Worm (Caenorhabditis elegans) whole organism, L3 larva: ENCODE data around the gene ptl-1.
A peak's percentile ranks its signal among the peaks of the same experiment; 100 is the strongest.

Source experiments
- R02D3.7 ChIP-seq: fragments of 150-350 bp; optimal IDR thresholded peaks from 2 replicates; lab custom pipeline; 2014; ENCODE audit warnings: missing biosample characterization, missing genetic modification characterization
- ama-1 ChIP-seq: fragments of 150-350 bp; optimal IDR thresholded peaks from 2 replicates; lab custom pipeline; 2018
- ceh-16 ChIP-seq: sonication (generic microtip); optimal IDR thresholded peaks from 2 replicates; lab custom pipeline; 2017; ENCODE audit warnings: missing biosample characterization, missing genetic modification characterization
- ceh-82 ChIP-seq: fragments of 150-350 bp; optimal IDR thresholded peaks from 2 replicates; lab custom pipeline; 2014; ENCODE audit warnings: missing biosample characterization, missing genetic modification characterization
- egl-27 ChIP-seq: sonication (generic microtip); optimal IDR thresholded peaks from 4 replicates; lab custom pipeline; 2017; ENCODE audit warnings: missing biosample characterization, missing genetic modification reagents, missing genetic modification characterization
- elt-2 ChIP-seq: sonication (generic microtip); optimal IDR thresholded peaks from 2 replicates; lab custom pipeline; 2016; ENCODE audit warnings: missing genetic modification reagents, mild to moderate bottlenecking, missing genetic modification characterization, missing compliant biosample characterization
- elt-3 ChIP-seq, 3 experiments: fragments of 150-350 bp in 1 of 3; sonication (generic microtip) in 2 of 3; optimal IDR thresholded peaks; 2 replicates in 2 of 3; 4 replicates in 1 of 3; lab custom pipeline; 2014 to 2017; ENCODE audit warnings: missing biosample characterization in 3 of 3, missing genetic modification characterization in 3 of 3
- lin-39 ChIP-seq: fragments of 150-350 bp; optimal IDR thresholded peaks from 2 replicates; lab custom pipeline; 2018; ENCODE audit warnings: missing biosample characterization, missing genetic modification reagents, missing genetic modification characterization
- lsy-12 ChIP-seq: sonication (generic microtip); optimal IDR thresholded peaks from 2 replicates; lab custom pipeline; 2016; ENCODE audit warnings: mild to moderate bottlenecking, missing genetic modification characterization, missing compliant biosample characterization
- nhr-76 ChIP-seq: fragments of 150-350 bp; sonication (generic microtip); optimal IDR thresholded peaks from 5 replicates; lab custom pipeline; 2014; ENCODE audit warnings: missing biosample characterization, missing genetic modification characterization
- pqm-1 ChIP-seq: fragments of 150-350 bp; optimal IDR thresholded peaks from 2 replicates; lab custom pipeline; 2017; ENCODE audit warnings: missing biosample characterization, missing genetic modification characterization, inconsistent platforms
- snpc-4 ChIP-seq: fragments of 150-350 bp; optimal IDR thresholded peaks from 2 replicates; lab custom pipeline; 2014; ENCODE audit warnings: missing biosample characterization, missing genetic modification characterization
- unc-62 ChIP-seq: fragments of 150-350 bp; sonication (generic microtip); optimal IDR thresholded peaks from 4 replicates; lab custom pipeline; 2014; ENCODE audit warnings: missing biosample characterization, missing genetic modification reagents, missing genetic modification characterization
- ztf-11 ChIP-seq: fragments of 150-350 bp; optimal IDR thresholded peaks from 2 replicates; lab custom pipeline; 2014; ENCODE audit warnings: missing biosample characterization, missing genetic modification characterization

- TF ChIP-seq unc-62 (no peak), ztf-11 (no peak), lsy-12 (tag; lab: Kevin White, UChicago) (no peak), snpc-4 (no peak), elt-2 (no peak), lin-39 (tag; lab: Kevin White, UChicago) (no peak), nhr-76 (no peak), pqm-1 (tag; lab: Kevin White, UChicago) (no peak), R02D3.7 (no peak), ceh-82 (tag; lab: Kevin White, UChicago) (no peak), ceh-16 (tag; lab: Kevin White, UChicago) (no peak), elt-3 (tag; optimal IDR thresholded peaks at IDR 0.05; lab: Kevin White, UChicago) (peak in 1 of 3 experiments; percentile 13), ama-1 (lab: Kevin White, UChicago) (no peak), egl-27 (tag; lab: Kevin White, UChicago) (no peak)
Measured at ce11 chrIII:748782-749181, 16.2 kb upstream of the ptl-1 start.
